Fruit fly (Drosophila melanogaster) whole organism, prepupa: ENCODE measurements around the gene Aldh.

Experiments
- Ets21C ChIP-seq: fragments of 200-800 bp; sonication (Bioruptor generic); optimal IDR thresholded peaks from 3 replicates; lab custom pipeline; 2016; ENCODE audit warnings: missing biosample characterization, missing genetic modification characterization
- Ets96B ChIP-seq: fragments of 200-800 bp; optimal IDR thresholded peaks from 2 replicates; lab custom pipeline; 2019; ENCODE audit warnings: missing biosample characterization, mild to moderate bottlenecking, missing genetic modification characterization, moderate library complexity
- eg ChIP-seq: fragments of 200-800 bp; sonication (Bioruptor generic); IDR thresholded peaks from 3 replicates; pipeline ENCODE4 v1.3.6; 2022; ENCODE audit warnings: missing biosample characterization, missing genetic modification characterization
- spab ChIP-seq: fragments of 200-800 bp; sonication (Bioruptor generic); optimal IDR thresholded peaks from 2 replicates; lab custom pipeline; 2017; ENCODE audit warnings: missing biosample characterization, mild to moderate bottlenecking, missing genetic modification characterization, missing genetic modification reagents

dm6 chr2L:9396396-9396795 is 9.2 kb downstream of the Aldh start:
- TF ChIP-seq eg (GFP tag; lab: Robert Waterston, UW) (no peak), Ets21C (GFP tag; lab: Kevin White, UChicago) (no peak), spab (GFP tag; lab: Kevin White, UChicago) (no peak), Ets96B (tag; lab: Kevin White, UChicago) (no peak)
